Worm (Caenorhabditis elegans): ENCODE results near the gene C13A2.1.

DNA sequence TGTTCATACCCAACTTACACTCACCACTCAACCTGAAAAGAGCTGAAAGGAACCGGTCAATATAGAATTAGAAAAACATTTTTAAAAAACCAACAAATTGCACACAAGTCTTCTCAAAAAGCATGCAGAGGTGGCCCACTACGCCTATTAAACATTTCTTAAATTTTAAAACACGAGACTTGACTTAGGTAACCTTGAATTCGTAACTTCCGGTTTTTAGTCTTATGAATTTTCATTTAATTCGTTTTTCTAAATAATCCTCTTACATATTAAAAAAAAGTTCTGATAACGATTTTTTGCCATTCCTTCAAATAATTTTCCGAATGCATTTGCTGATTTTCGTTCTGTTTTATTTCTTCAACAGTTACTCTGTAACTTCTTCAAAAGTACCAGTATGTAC is 39.3 kb downstream of the C13A2.1 start, which contains the start of gene clec-7:
- TF ChIP-seq ref-1 (GFP tag; conservative IDR thresholded peaks at IDR 0.05) (no peak), cog-1 (tag; optimal IDR thresholded peaks at IDR 0.05) (no peak), flt-1 (GFP tag; IDR thresholded peaks at IDR 0.05) (no peak), tab-1 (GFP tag; IDR thresholded peaks at IDR 0.05) (no peak), med-1 (GFP tag; optimal IDR thresholded peaks at IDR 0.05; ENCODE audit: insufficient read depth) (no peak), ztf-29 (GFP tag; IDR thresholded peaks at IDR 0.05) (no peak), klf-2 (GFP tag; conservative IDR thresholded peaks at IDR 0.05) (no peak)

Data from whole organism, midembryonic.